Fruit fly (Drosophila melanogaster) whole organism, prepupa: ENCODE results near the gene CG33253.

ENCODE experiments used
- Blimp-1 ChIP-seq: fragments of 200-800 bp; sonication (Bioruptor generic); optimal IDR thresholded peaks from 3 replicates; lab custom pipeline; 2017; ENCODE audit warnings: missing biosample characterization, missing genetic modification characterization, mild to moderate bottlenecking, moderate library complexity, missing genetic modification reagents
- CG10631 ChIP-seq: fragments of 200-800 bp; sonication (Bioruptor generic); optimal IDR thresholded peaks from 2 replicates; lab custom pipeline; 2016; ENCODE audit warnings: missing biosample characterization, missing genetic modification characterization
- CG10669 ChIP-seq: fragments of 200-800 bp; sonication (Bioruptor generic); optimal IDR thresholded peaks from 3 replicates; lab custom pipeline; 2018; ENCODE audit warnings: missing biosample characterization, mild to moderate bottlenecking, missing genetic modification characterization, moderate library complexity
- CG11294 ChIP-seq: fragments of 200-800 bp; sonication (Bioruptor generic); IDR thresholded peaks from 2 replicates; pipeline ENCODE4 v1.3.6; 2022; ENCODE audit warnings: missing biosample characterization, missing genetic modification characterization
- CG11762 ChIP-seq: fragments of 200-800 bp; sonication (Bioruptor generic); optimal IDR thresholded peaks from 3 replicates; lab custom pipeline; 2016; ENCODE audit warnings: missing biosample characterization, missing genetic modification characterization; ENCODE audit not compliant: insufficient read depth
- CG11902 ChIP-seq: fragments of 200-800 bp; sonication (Bioruptor generic); optimal IDR thresholded peaks from 3 replicates; lab custom pipeline; 2016; ENCODE audit warnings: missing biosample characterization, missing genetic modification characterization
- CG15336 ChIP-seq: fragments of 200-800 bp; sonication (Bioruptor generic); IDR thresholded peaks from 2 replicates; pipeline ENCODE4 v1.3.6; 2022; ENCODE audit warnings: missing biosample characterization, missing genetic modification characterization
- CG1621 ChIP-seq: fragments of 200-800 bp; sonication (Bioruptor generic); optimal IDR thresholded peaks from 3 replicates; lab custom pipeline; 2018; ENCODE audit warnings: missing biosample characterization, mild to moderate bottlenecking, missing genetic modification characterization
- CG3032 ChIP-seq: fragments of 200-800 bp; optimal IDR thresholded peaks from 2 replicates; lab custom pipeline; 2019; ENCODE audit warnings: missing biosample characterization, mild to moderate bottlenecking, missing genetic modification characterization, moderate library complexity
- CG31627 ChIP-seq: fragments of 200-800 bp; sonication (Bioruptor generic); optimal IDR thresholded peaks from 3 replicates; lab custom pipeline; 2016; ENCODE audit warnings: missing biosample characterization, missing genetic modification characterization
- CG34406 ChIP-seq: fragments of 200-800 bp; sonication (Bioruptor generic); optimal IDR thresholded peaks from 3 replicates; lab custom pipeline; 2016; ENCODE audit warnings: missing biosample characterization, missing genetic modification characterization
- CG3919 ChIP-seq: fragments of 200-800 bp; sonication (Bioruptor generic); optimal IDR thresholded peaks from 3 replicates; lab custom pipeline; 2016; ENCODE audit warnings: missing biosample characterization, missing genetic modification characterization
- CG4318 ChIP-seq: fragments of 200-800 bp; sonication (Bioruptor generic); optimal IDR thresholded peaks from 3 replicates; lab custom pipeline; 2017; ENCODE audit warnings: missing biosample characterization, mild to moderate bottlenecking, missing genetic modification characterization
- CG6163 ChIP-seq: fragments of 200-800 bp; sonication (Bioruptor generic); IDR thresholded peaks from 3 replicates; pipeline ENCODE4 v1.3.6; 2022; ENCODE audit warnings: missing biosample characterization, missing genetic modification characterization
- CG6276 ChIP-seq: fragments of 200-800 bp; sonication (Bioruptor generic); optimal IDR thresholded peaks from 2 replicates; lab custom pipeline; 2017; ENCODE audit warnings: missing biosample characterization, mild to moderate bottlenecking, missing genetic modification characterization
- CG6792 ChIP-seq: fragments of 200-800 bp; sonication (Bioruptor generic); optimal IDR thresholded peaks from 3 replicates; lab custom pipeline; 2016; ENCODE audit warnings: missing biosample characterization, missing genetic modification characterization
- CG6808 ChIP-seq: fragments of 200-800 bp; sonication (Bioruptor generic); optimal IDR thresholded peaks from 3 replicates; lab custom pipeline; 2017; ENCODE audit warnings: missing biosample characterization, missing genetic modification characterization, mild to moderate bottlenecking, moderate library complexity, missing genetic modification reagents
- CG6854 ChIP-seq: fragments of 200-800 bp; sonication (Bioruptor generic); optimal IDR thresholded peaks from 2 replicates; lab custom pipeline; 2017; ENCODE audit warnings: missing biosample characterization, mild to moderate bottlenecking, missing genetic modification characterization
- CG7368 ChIP-seq: fragments of 200-800 bp; sonication (Bioruptor generic); optimal IDR thresholded peaks from 3 replicates; lab custom pipeline; 2016; ENCODE audit warnings: missing biosample characterization, missing genetic modification characterization
- CG8119 ChIP-seq: fragments of 200-800 bp; sonication (Bioruptor generic); IDR thresholded peaks from 3 replicates; pipeline ENCODE4 v1.3.6; 2022; ENCODE audit warnings: missing biosample characterization, missing genetic modification characterization
- CG8319 ChIP-seq: fragments of 200-800 bp; sonication (Bioruptor generic); optimal IDR thresholded peaks from 3 replicates; lab custom pipeline; 2016; ENCODE audit warnings: missing biosample characterization, missing genetic modification characterization
- CG8632 ChIP-seq: fragments of 200-800 bp; sonication (Bioruptor generic); optimal IDR thresholded peaks from 3 replicates; lab custom pipeline; 2016; ENCODE audit warnings: missing biosample characterization, missing genetic modification characterization
- CG9139 ChIP-seq: fragments of 200-800 bp; sonication (Bioruptor generic); optimal IDR thresholded peaks from 3 replicates; lab custom pipeline; 2017; ENCODE audit warnings: missing biosample characterization, mild to moderate bottlenecking, missing genetic modification characterization
- Eip75B ChIP-seq: fragments of 200-800 bp; sonication (Bioruptor generic); optimal IDR thresholded peaks from 3 replicates; lab custom pipeline; 2016; ENCODE audit warnings: missing biosample characterization, missing genetic modification characterization
- Eip78C ChIP-seq: fragments of 200-800 bp; sonication (Bioruptor generic); peaks from one replicate; lab custom pipeline; 2016; ENCODE audit warnings: missing biosample characterization, missing genetic modification characterization
- Eip93F ChIP-seq: fragments of 200-800 bp; sonication (Bioruptor generic); optimal IDR thresholded peaks from 2 replicates; lab custom pipeline; 2016; ENCODE audit warnings: missing biosample characterization, mild to moderate bottlenecking, missing genetic modification characterization
- Ets21C ChIP-seq: fragments of 200-800 bp; sonication (Bioruptor generic); optimal IDR thresholded peaks from 3 replicates; lab custom pipeline; 2016; ENCODE audit warnings: missing biosample characterization, missing genetic modification characterization
- Ets96B ChIP-seq: fragments of 200-800 bp; optimal IDR thresholded peaks from 2 replicates; lab custom pipeline; 2019; ENCODE audit warnings: missing biosample characterization, mild to moderate bottlenecking, missing genetic modification characterization, moderate library complexity
- Gug ChIP-seq: fragments of 200-800 bp; sonication (Bioruptor generic); IDR thresholded peaks from 2 replicates; pipeline ENCODE4 v1.3.6; 2022; ENCODE audit warnings: missing biosample characterization, missing genetic modification characterization
- Hr38 ChIP-seq: sonication (Bioruptor generic); optimal IDR thresholded peaks from 2 replicates; lab custom pipeline; 2016; ENCODE audit warnings: missing biosample characterization, missing genetic modification characterization
- Hr39 ChIP-seq: fragments of 200-800 bp; sonication (Bioruptor generic); optimal IDR thresholded peaks from 2 replicates; lab custom pipeline; 2016; ENCODE audit warnings: missing biosample characterization, missing genetic modification characterization
- Hr4 ChIP-seq: fragments of 200-800 bp; sonication (Bioruptor generic); optimal IDR thresholded peaks from 3 replicates; lab custom pipeline; 2016; ENCODE audit warnings: missing biosample characterization, missing genetic modification characterization
- Lpt ChIP-seq: fragments of 200-800 bp; sonication (Bioruptor generic); optimal IDR thresholded peaks from 3 replicates; lab custom pipeline; 2016; ENCODE audit warnings: missing biosample characterization, missing genetic modification characterization
- Met ChIP-seq: fragments of 200-800 bp; sonication (Bioruptor generic); optimal IDR thresholded peaks from 3 replicates; lab custom pipeline; 2016; ENCODE audit warnings: missing biosample characterization, missing genetic modification characterization
- OdsH ChIP-seq: fragments of 200-800 bp; sonication (Bioruptor generic); optimal IDR thresholded peaks from 3 replicates; lab custom pipeline; 2016; ENCODE audit warnings: missing biosample characterization, missing genetic modification characterization
- Sox102F ChIP-seq: fragments of 200-800 bp; sonication (Bioruptor generic); optimal IDR thresholded peaks from 2 replicates; lab custom pipeline; 2016; ENCODE audit warnings: missing biosample characterization, mild to moderate bottlenecking, missing genetic modification characterization
- Sox14 ChIP-seq: fragments of 200-800 bp; sonication (Bioruptor generic); optimal IDR thresholded peaks from 3 replicates; lab custom pipeline; 2016; ENCODE audit warnings: missing biosample characterization, missing genetic modification characterization
- Sox15 ChIP-seq: fragments of 200-800 bp; sonication (Bioruptor generic); optimal IDR thresholded peaks from 3 replicates; lab custom pipeline; 2016; ENCODE audit warnings: missing biosample characterization, missing genetic modification characterization
- acj6 ChIP-seq: fragments of 200-800 bp; sonication (Bioruptor generic); optimal IDR thresholded peaks from 3 replicates; lab custom pipeline; 2016; ENCODE audit warnings: missing biosample characterization, missing genetic modification characterization
- cyc ChIP-seq: fragments of 200-800 bp; sonication (Bioruptor generic); optimal IDR thresholded peaks from 3 replicates; lab custom pipeline; 2016; ENCODE audit warnings: missing biosample characterization, missing genetic modification characterization
- dac ChIP-seq: fragments of 200-800 bp; sonication (Bioruptor generic); optimal IDR thresholded peaks from 2 replicates; lab custom pipeline; 2017; ENCODE audit warnings: missing biosample characterization, mild to moderate bottlenecking, missing genetic modification characterization
- dsx ChIP-seq: fragments of 200-800 bp; optimal IDR thresholded peaks from 3 replicates; lab custom pipeline; 2019; ENCODE audit warnings: missing biosample characterization, mild to moderate bottlenecking, missing genetic modification characterization, moderate library complexity; ENCODE audit not compliant: poor library complexity, severe bottlenecking
- eg ChIP-seq: fragments of 200-800 bp; sonication (Bioruptor generic); IDR thresholded peaks from 3 replicates; pipeline ENCODE4 v1.3.6; 2022; ENCODE audit warnings: missing biosample characterization, missing genetic modification characterization
- fd85E ChIP-seq: fragments of 200-800 bp; sonication (Bioruptor generic); optimal IDR thresholded peaks from 3 replicates; lab custom pipeline; 2016; ENCODE audit warnings: missing biosample characterization, missing genetic modification characterization
- fkh ChIP-seq: fragments of 200-800 bp; sonication (Bioruptor generic); optimal IDR thresholded peaks from 3 replicates; lab custom pipeline; 2017; ENCODE audit warnings: missing biosample characterization, mild to moderate bottlenecking, missing genetic modification characterization, moderate library complexity
- lz ChIP-seq: fragments of 200-800 bp; sonication (Bioruptor generic); optimal IDR thresholded peaks from 3 replicates; lab custom pipeline; 2016; ENCODE audit warnings: missing biosample characterization, missing genetic modification characterization
- pdm3 ChIP-seq: fragments of 200-800 bp; sonication (Bioruptor generic); optimal IDR thresholded peaks from 3 replicates; lab custom pipeline; 2016; ENCODE audit warnings: missing biosample characterization, missing genetic modification characterization
- salr ChIP-seq, 2 experiments: fragments of 200-800 bp; sonication (Bioruptor generic); optimal IDR thresholded peaks; 3 replicates each; lab custom pipeline; 2016 to 2018; ENCODE audit warnings: missing biosample characterization in 2 of 2, missing genetic modification characterization in 2 of 2, mild to moderate bottlenecking in 1 of 2
- spab ChIP-seq: fragments of 200-800 bp; sonication (Bioruptor generic); optimal IDR thresholded peaks from 2 replicates; lab custom pipeline; 2017; ENCODE audit warnings: missing biosample characterization, mild to moderate bottlenecking, missing genetic modification characterization, missing genetic modification reagents
- svp ChIP-seq: fragments of 200-800 bp; sonication (Bioruptor generic); peaks from one replicate; lab custom pipeline; 2016; ENCODE audit warnings: missing biosample characterization, missing genetic modification characterization
- topi ChIP-seq: fragments of 200-800 bp; sonication (Bioruptor generic); optimal IDR thresholded peaks from 3 replicates; lab custom pipeline; 2016; ENCODE audit warnings: missing biosample characterization, missing genetic modification characterization
- vri ChIP-seq: fragments of 200-800 bp; sonication (Bioruptor generic); optimal IDR thresholded peaks from 3 replicates; lab custom pipeline; 2016; ENCODE audit warnings: missing biosample characterization, mild to moderate bottlenecking, missing genetic modification characterization

Gene CG33253

dm6 chrX:19159942-19160341, 23.3 kb upstream of the CG33253 start:
- TF ChIP-seq CG7368 (GFP tag; lab: Kevin White, UChicago) = peak; percentile 8
- TF ChIP-seq CG10669 (GFP tag; lab: Kevin White, UChicago) = peak; percentile 62
- TF ChIP-seq CG15336 (GFP tag; lab: Robert Waterston, UW) = peak; percentile 59
- peak; percentile 53 for TF ChIP-seq CG3919
- peak; percentile 56 for TF ChIP-seq dsx
- TF ChIP-seq CG1621 = peak; percentile 58
- peak; percentile 73 for TF ChIP-seq CG34406 (GFP tag; lab: Kevin White, UChicago)
- no peak for TF ChIP-seq CG11294
- TF ChIP-seq Sox15 (GFP tag; lab: Kevin White, UChicago) = peak; percentile 50
- TF ChIP-seq CG8319 (GFP tag; lab: Kevin White, UChicago) = no peak
- peak; percentile 67 for TF ChIP-seq Sox14 (GFP tag; lab: Kevin White, UChicago)
- TF ChIP-seq salr (GFP tag; optimal IDR thresholded peaks at IDR 0.05; lab: Kevin White, UChicago) = peak; percentile 48 to 61
- peak; percentile 77 for TF ChIP-seq Eip78C (GFP tag; lab: Kevin White, UChicago)
- TF ChIP-seq CG8119 = peak; percentile 69
- no peak for TF ChIP-seq fd85E
- TF ChIP-seq Hr38 = no peak
- no peak for TF ChIP-seq dac (GFP tag; lab: Kevin White, UChicago)
- peak; percentile 44 for TF ChIP-seq CG11902 (GFP tag; lab: Kevin White, UChicago)
- TF ChIP-seq Met (GFP tag; lab: Kevin White, UChicago) = peak; percentile 72
- no peak for TF ChIP-seq Gug
- TF ChIP-seq CG6792 (GFP tag; lab: Kevin White, UChicago) = peak; percentile 72
- TF ChIP-seq Ets21C = peak; percentile 30
- peak; percentile 41 for TF ChIP-seq CG6808 (GFP tag; lab: Kevin White, UChicago)
- TF ChIP-seq CG4318 (GFP tag; lab: Kevin White, UChicago) = peak; percentile 54
- TF ChIP-seq vri = peak; percentile 54
- peak; percentile 66 for TF ChIP-seq CG3032 (tag; lab: Kevin White, UChicago)
- TF ChIP-seq CG6854 (GFP tag; lab: Kevin White, UChicago) = no peak
- TF ChIP-seq cyc (GFP tag; lab: Kevin White, UChicago) = peak; percentile 48
- TF ChIP-seq pdm3 (GFP tag; lab: Kevin White, UChicago) = peak; percentile 72
- TF ChIP-seq CG6276 = no peak
- peak; percentile 72 for TF ChIP-seq Ets96B
- TF ChIP-seq eg = 0 out of 3 replicates have a peak, but pooled peaks have one; percentile 39
- peak; percentile 76 for TF ChIP-seq CG10631 (GFP tag; lab: Kevin White, UChicago)
- TF ChIP-seq topi (GFP tag; lab: Kevin White, UChicago) = peak; percentile 60
- peak; percentile 51 for TF ChIP-seq svp (GFP tag; lab: Kevin White, UChicago)
- TF ChIP-seq Eip75B (GFP tag; lab: Kevin White, UChicago) = peak; percentile 56
- TF ChIP-seq CG6163 = peak; percentile 51; the same call in 1 of the 3 replicates
- TF ChIP-seq CG31627 = peak; percentile 56
- TF ChIP-seq Eip93F (GFP tag; lab: Kevin White, UChicago) = no peak
- TF ChIP-seq Hr39 (GFP tag; lab: Kevin White, UChicago) = peak; percentile 56
- peak; percentile 77 for TF ChIP-seq OdsH (GFP tag; lab: Kevin White, UChicago)
- TF ChIP-seq lz (GFP tag; lab: Kevin White, UChicago) = peak; percentile 62
- TF ChIP-seq spab = peak; percentile 55
- peak; percentile 45 for TF ChIP-seq Hr4 (GFP tag; lab: Kevin White, UChicago)
- peak; percentile 63 for TF ChIP-seq Sox102F (GFP tag; lab: Kevin White, UChicago)
- peak; percentile 19 for TF ChIP-seq CG9139
- peak; percentile 75 for TF ChIP-seq acj6 (GFP tag; lab: Kevin White, UChicago)
- TF ChIP-seq Lpt (GFP tag; lab: Kevin White, UChicago) = peak; percentile 50
- TF ChIP-seq CG8632 (GFP tag; lab: Kevin White, UChicago) = peak; percentile 78
- TF ChIP-seq Blimp-1 (GFP tag; lab: Kevin White, UChicago) = peak; percentile 76
- TF ChIP-seq CG11762 (GFP tag; lab: Kevin White, UChicago) = peak; percentile 41
- no peak for TF ChIP-seq fkh (GFP tag; lab: Kevin White, UChicago)
